Fruit fly (Drosophila melanogaster): ENCODE results near the gene Hakai.
A peak's percentile ranks its signal among the peaks of the same experiment; 100 is the strongest.

The Hakai gene

dm6 chr2L:19537779-19538456 lies 44.4 kb downstream of the Hakai start, which contains the start of gene CG13082:
TSS of gene CG13082 (plus strand) at chr2L:19538425.
- peak; percentile 83 for TF ChIP-seq CG4496 (GFP tag; IDR thresholded peaks at IDR 0.05)
- TF ChIP-seq EcR (GFP tag; optimal IDR thresholded peaks at IDR 0.05) = peak; percentile 11
- peak; percentile 97 for TF ChIP-seq CG8301 (tag; optimal IDR thresholded peaks at IDR 0.05)
- peak; percentile 44 for TF ChIP-seq CG13204 (GFP tag; optimal IDR thresholded peaks at IDR 0.05)
- TF ChIP-seq CG34367 (tag; optimal IDR thresholded peaks at IDR 0.05) = peak; percentile 56
- TF ChIP-seq CG15710 (tag; optimal IDR thresholded peaks at IDR 0.05) = peak; percentile 79
- no peak for TF ChIP-seq D1 (tag; optimal IDR thresholded peaks at IDR 0.05)
- peak; percentile 85 for TF ChIP-seq Pif1A (GFP tag; optimal IDR thresholded peaks at IDR 0.05)
- TF ChIP-seq CG32121 (GFP tag; IDR thresholded peaks at IDR 0.05) = peak; percentile 49
- peak; percentile 83 for TF ChIP-seq Ets98B (GFP tag; IDR thresholded peaks at IDR 0.05)
- no peak for TF ChIP-seq CG10348 (GFP tag; IDR thresholded peaks at IDR 0.05)
- TF ChIP-seq Snoo (tag; optimal IDR thresholded peaks at IDR 0.05) = peak; percentile 93
- TF ChIP-seq CG8159 (tag; optimal IDR thresholded peaks at IDR 0.05) = peak; percentile 83
- peak; percentile 75 for TF ChIP-seq CG12605 (GFP tag; IDR thresholded peaks at IDR 0.05)
- TF ChIP-seq CG14655 (GFP tag; optimal IDR thresholded peaks at IDR 0.05) = peak; percentile 97
- no peak for TF ChIP-seq rn (GFP tag; IDR thresholded peaks at IDR 0.05)
- peak; percentile 72 for TF ChIP-seq CG17806 (tag; optimal IDR thresholded peaks at IDR 0.05)
- TF ChIP-seq Pif1B (GFP tag; optimal IDR thresholded peaks at IDR 0.05) = peak; percentile 89
- TF ChIP-seq CG9948 (tag; optimal IDR thresholded peaks at IDR 0.05) = peak; percentile 75
- TF ChIP-seq gl (tag; optimal IDR thresholded peaks at IDR 0.05) = no peak
- peak; percentile 81 for TF ChIP-seq fd96Ca (GFP tag; IDR thresholded peaks at IDR 0.05)

DNA sequence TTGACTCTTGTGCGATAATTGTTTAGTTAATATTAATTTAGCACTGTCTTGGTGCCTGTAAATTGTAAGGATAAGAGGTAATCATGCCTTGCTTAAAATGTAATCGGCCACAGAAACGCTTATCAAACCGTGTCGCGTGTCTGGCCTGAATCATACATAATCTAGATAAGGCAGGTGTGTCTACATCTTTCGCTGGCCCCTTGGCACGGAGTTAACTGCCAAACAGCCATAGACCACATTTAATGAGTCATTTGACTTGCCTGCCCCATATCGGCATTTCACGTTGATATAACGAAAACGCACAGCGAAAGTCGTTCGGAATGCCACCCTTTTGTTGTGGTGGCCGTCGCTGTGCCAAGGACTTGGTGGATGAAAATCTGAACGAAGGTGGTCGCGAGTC lies 47.0 kb downstream of the Hakai start, which contains the start of gene CG31697:
Gene CG31697, plus strand, starts transcription at position 215 of the 400 bp plus-strand sequence.
- TF ChIP-seq CG14655 (GFP tag; optimal IDR thresholded peaks at IDR 0.05) (no peak), CG12605 (GFP tag; IDR thresholded peaks at IDR 0.05) (no peak)

DNA sequence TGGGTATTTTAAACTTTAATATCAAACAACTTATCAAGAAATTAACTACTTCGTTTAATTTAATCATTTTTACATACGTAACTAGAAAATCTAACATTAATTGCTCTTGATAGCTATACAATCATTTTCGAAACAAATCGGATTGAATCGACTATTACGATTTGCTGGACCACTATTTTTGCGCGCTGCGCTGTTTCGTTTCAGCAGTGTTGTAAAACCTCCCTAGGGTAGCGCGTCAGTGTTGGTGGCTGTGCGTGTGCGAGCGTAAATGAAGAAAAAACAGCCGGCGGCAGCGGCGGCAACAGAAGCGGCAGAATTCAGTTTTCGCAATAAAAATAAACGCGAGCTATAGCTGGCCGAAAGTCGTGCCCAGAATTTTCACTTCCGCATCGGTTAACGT lies 49.0 kb downstream of the Hakai start, which contains the start of gene CG33116:
Gene CG33116, plus strand, starts transcription at position 233 of the 400 bp plus-strand sequence.
- peak; percentile 63 for TF ChIP-seq CG13204 (GFP tag; optimal IDR thresholded peaks at IDR 0.05)
- no peak for TF ChIP-seq EcR (GFP tag; optimal IDR thresholded peaks at IDR 0.05)
- TF ChIP-seq Snoo (tag; optimal IDR thresholded peaks at IDR 0.05) = peak; percentile 76
- peak; percentile 31 for TF ChIP-seq gl (tag; optimal IDR thresholded peaks at IDR 0.05)
- TF ChIP-seq CG14655 (GFP tag; optimal IDR thresholded peaks at IDR 0.05) = peak; percentile 87
- 0 out of 2 replicates have a peak, but pooled peaks have one; percentile 52 for TF ChIP-seq rn (GFP tag; IDR thresholded peaks at IDR 0.05)
- peak; percentile 79 for TF ChIP-seq CG8159 (tag; optimal IDR thresholded peaks at IDR 0.05)
- peak; percentile 76 for TF ChIP-seq CG15710 (tag; optimal IDR thresholded peaks at IDR 0.05)
- peak; percentile 86 for TF ChIP-seq fd96Ca (GFP tag; IDR thresholded peaks at IDR 0.05)
- peak; percentile 51; the same call in 1 of the 2 replicates for TF ChIP-seq CG10348 (GFP tag; IDR thresholded peaks at IDR 0.05)
- TF ChIP-seq Pif1A (GFP tag; optimal IDR thresholded peaks at IDR 0.05) = peak; percentile 86
- TF ChIP-seq CG4496 (GFP tag; IDR thresholded peaks at IDR 0.05) = peak; percentile 91
- TF ChIP-seq D1 (tag; optimal IDR thresholded peaks at IDR 0.05) = peak; percentile 65
- peak; percentile 59 for TF ChIP-seq CG34367 (tag; optimal IDR thresholded peaks at IDR 0.05)
- peak; percentile 76 for TF ChIP-seq CG9948 (tag; optimal IDR thresholded peaks at IDR 0.05)
- TF ChIP-seq Pif1B (GFP tag; optimal IDR thresholded peaks at IDR 0.05) = peak; percentile 78
- peak; percentile 70 for TF ChIP-seq CG17806 (tag; optimal IDR thresholded peaks at IDR 0.05)
- peak; percentile 83 for TF ChIP-seq Ets98B (GFP tag; IDR thresholded peaks at IDR 0.05)
- peak; percentile 63 for TF ChIP-seq CG12605 (GFP tag; IDR thresholded peaks at IDR 0.05)
- TF ChIP-seq CG32121 (GFP tag; IDR thresholded peaks at IDR 0.05) = peak; percentile 90
- TF ChIP-seq CG8301 (tag; optimal IDR thresholded peaks at IDR 0.05) = peak; percentile 85

All from whole organism, pupa.